Fruit fly (Drosophila melanogaster): Measurements from ENCODE around the gene CG44194.

Gene CG44194

DNA sequence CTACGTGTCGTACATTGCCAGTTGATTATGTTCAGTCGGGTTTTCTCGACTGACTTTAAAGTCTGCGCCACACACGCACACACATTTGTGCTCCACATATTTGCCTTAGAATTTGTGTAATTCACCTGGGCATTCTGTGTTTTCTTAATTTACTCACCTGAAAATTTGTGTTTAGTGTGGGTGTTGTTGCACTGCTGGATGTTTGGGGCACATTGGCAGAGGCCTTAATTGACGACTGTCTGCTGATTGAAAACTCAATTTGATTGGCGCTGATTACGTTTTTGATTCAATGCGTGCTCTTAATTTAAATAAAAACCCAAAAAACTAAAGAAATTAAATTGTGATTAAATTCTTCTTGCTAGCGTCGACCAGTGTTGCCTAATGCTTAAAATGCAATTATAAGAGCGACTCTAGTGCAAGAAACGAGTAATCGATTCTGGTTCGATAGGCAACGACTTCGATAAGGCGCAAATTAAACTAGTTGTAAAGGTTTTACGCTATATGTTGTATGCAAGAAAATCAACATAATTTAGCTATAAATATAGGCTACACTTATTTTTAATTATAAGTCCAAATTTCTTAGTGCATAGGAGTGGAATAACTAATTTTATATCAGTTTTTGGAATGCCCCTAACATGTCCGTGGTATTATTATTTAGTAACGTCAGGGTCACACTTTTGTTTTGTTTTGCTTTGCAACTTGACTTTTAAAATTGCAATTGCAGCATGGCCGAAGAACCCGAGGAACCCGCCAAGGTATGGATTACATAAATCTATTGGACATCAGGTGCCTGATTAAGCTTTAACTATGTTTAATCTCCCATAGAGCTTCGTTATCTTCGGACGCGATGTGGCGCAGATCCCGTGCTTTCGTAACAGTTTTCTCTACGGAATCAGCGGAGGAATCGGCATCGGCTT, 33.0 kb upstream of the CG44194 start, which contains the start of the genes CG46281 and CG46280 (continued):
- peak; percentile 70 for TF ChIP-seq E2f2 (GFP tag; IDR thresholded peaks at IDR 0.05)
- TF ChIP-seq CG9609 (GFP tag; optimal IDR thresholded peaks at IDR 0.05), result peak; percentile 47
- TF ChIP-seq vfl (GFP tag; optimal IDR thresholded peaks at IDR 0.05), result peak; percentile 38
- TF ChIP-seq cwo (GFP tag; optimal IDR thresholded peaks at IDR 0.05), result no peak
- TF ChIP-seq lola (GFP tag; optimal IDR thresholded peaks at IDR 0.05), result peak in 1 of 3 experiments; percentile 30
- TF ChIP-seq CG7271 (tag; optimal IDR thresholded peaks at IDR 0.05), result no peak
- TF ChIP-seq D19A (tag; optimal IDR thresholded peaks at IDR 0.05), result no peak
- TF ChIP-seq usp (GFP tag; optimal IDR thresholded peaks at IDR 0.05), result no peak
- TF ChIP-seq jigr1 (GFP tag; IDR thresholded peaks at IDR 0.05), result no peak
- TF ChIP-seq Myb (GFP tag; optimal IDR thresholded peaks at IDR 0.05), result peak; percentile 20
- TF ChIP-seq Hand (GFP tag; optimal IDR thresholded peaks at IDR 0.05), result peak; percentile 23
- TF ChIP-seq wek (GFP tag; optimal IDR thresholded peaks at IDR 0.05), result peak; percentile 93
- TF ChIP-seq CG12659 (GFP tag; optimal IDR thresholded peaks at IDR 0.05), result peak; percentile 70
- no peak for TF ChIP-seq CG13123 (GFP tag; optimal IDR thresholded peaks at IDR 0.05)
- peak; percentile 96 for TF ChIP-seq CG10267 (tag; optimal IDR thresholded peaks at IDR 0.05)
- TF ChIP-seq Med (GFP tag), result peak; percentile 95
- TF ChIP-seq CG4820 (GFP tag; optimal IDR thresholded peaks at IDR 0.05), result no peak
- TF ChIP-seq Sin3A (optimal IDR thresholded peaks at IDR 0.05), result peak; percentile 66
- TF ChIP-seq Aef1 (GFP tag; IDR thresholded peaks at IDR 0.05), result no peak
- TF ChIP-seq CG31388 (GFP tag; optimal IDR thresholded peaks at IDR 0.05), result no peak
- TF ChIP-seq CG3407 (GFP tag; optimal IDR thresholded peaks at IDR 0.05), result no peak
- no peak for TF ChIP-seq grau (tag; optimal IDR thresholded peaks at IDR 0.05)
- TF ChIP-seq Gug (GFP tag; IDR thresholded peaks at IDR 0.05), result no peak
- no peak for TF ChIP-seq esg (GFP tag; conservative IDR thresholded peaks at IDR 0.05)
- TF ChIP-seq CG5180 (GFP tag; optimal IDR thresholded peaks at IDR 0.05), result no peak
- TF ChIP-seq pros (GFP tag; optimal IDR thresholded peaks at IDR 0.05), result no peak
- peak in 1 of 2 experiments; percentile 12 for TF ChIP-seq insv (GFP tag; optimal IDR thresholded peaks at IDR 0.05)
- TF ChIP-seq Opbp (GFP tag; IDR thresholded peaks at IDR 0.05; ENCODE audit: partially characterized antibody), result peak; percentile 61; the same call in 1 of the 3 replicates
- TF ChIP-seq ind (GFP tag; optimal IDR thresholded peaks at IDR 0.05), result no peak
- TF ChIP-seq CG33213 (GFP tag; optimal IDR thresholded peaks at IDR 0.05), result peak; percentile 24
- no peak for TF ChIP-seq CG4282 (GFP tag; optimal IDR thresholded peaks at IDR 0.05)
- TF ChIP-seq vnd (GFP tag; IDR thresholded peaks at IDR 0.05; ENCODE audit: partially characterized antibody), result peak; percentile 33; the same call in 1 of the 3 replicates
- no peak for TF ChIP-seq gt (GFP tag; IDR thresholded peaks at IDR 0.05)
- peak; percentile 97 for TF ChIP-seq stwl (tag; optimal IDR thresholded peaks at IDR 0.05)
- peak; percentile 82 for TF ChIP-seq zen (tag; optimal IDR thresholded peaks at IDR 0.05)
- TF ChIP-seq CG1647 (GFP tag; optimal IDR thresholded peaks at IDR 0.05), result peak; percentile 25
- TF ChIP-seq tin (GFP tag; optimal IDR thresholded peaks at IDR 0.05), result peak; percentile 29
- TF ChIP-seq CG17568 (GFP tag; optimal IDR thresholded peaks at IDR 0.05), result no peak
- no peak for TF ChIP-seq fd96Cb (tag; optimal IDR thresholded peaks at IDR 0.05)
- TF ChIP-seq Mad (GFP tag; optimal IDR thresholded peaks at IDR 0.05), result peak; percentile 14
- TF ChIP-seq CG2120 (GFP tag; optimal IDR thresholded peaks at IDR 0.05), result peak; percentile 71
- no peak for TF ChIP-seq klu (GFP tag; IDR thresholded peaks at IDR 0.05)
- no peak for TF ChIP-seq Hmr (GFP tag; optimal IDR thresholded peaks at IDR 0.05)
- no peak for TF ChIP-seq sug (tag; optimal IDR thresholded peaks at IDR 0.05)
- peak; percentile 29 for TF ChIP-seq Side (GFP tag; optimal IDR thresholded peaks at IDR 0.05)
- no peak for TF ChIP-seq oc (tag; optimal IDR thresholded peaks at IDR 0.05)
- 0 out of 2 replicates have a peak, but pooled peaks have one; percentile 53 for TF ChIP-seq sna (GFP tag; IDR thresholded peaks at IDR 0.05; ENCODE audit: partially characterized antibody)
- no peak for TF ChIP-seq nom (GFP tag; optimal IDR thresholded peaks at IDR 0.05)

Data from whole organism, embryonic.